Worm (Caenorhabditis elegans) whole organism, L4 larva: ENCODE data around the gene dgtr-1.

ENCODE experiments used
- F49E8.2 ChIP-seq: sonication (generic microtip); optimal IDR thresholded peaks from 2 replicates; lab custom pipeline; 2016; ENCODE audit warnings: missing compliant biosample characterization, mild to moderate bottlenecking, missing genetic modification characterization, borderline replicate concordance
- R02D3.7 ChIP-seq: fragments of 150-350 bp; sonication (generic microtip); optimal IDR thresholded peaks from 3 replicates; lab custom pipeline; 2014; ENCODE audit warnings: missing biosample characterization, missing genetic modification characterization
- T26A8.4 ChIP-seq: fragments of 200-800 bp; sonication (Bioruptor generic); IDR thresholded peaks from 2 replicates; pipeline ENCODE4 v1.3.6; 2022; ENCODE audit warnings: missing genetic modification characterization, missing compliant biosample characterization
- Y105C5A.15 ChIP-seq: fragments of 200-800 bp; sonication (Bioruptor generic); IDR thresholded peaks from 2 replicates; pipeline ENCODE4 v1.3.6; 2022; ENCODE audit warnings: missing genetic modification characterization, missing compliant biosample characterization
- Y5F2A.4 ChIP-seq: fragments of 200-800 bp; sonication (Bioruptor generic); optimal IDR thresholded peaks from 2 replicates; lab custom pipeline; 2018; ENCODE audit warnings: mild to moderate bottlenecking, missing genetic modification characterization, missing compliant biosample characterization
- ZK337.2 ChIP-seq: fragments of 200-800 bp; sonication (Bioruptor generic); IDR thresholded peaks from 2 replicates; pipeline ENCODE4 v1.3.6; 2022; ENCODE audit warnings: missing genetic modification reagents, missing genetic modification characterization, missing compliant biosample characterization
- ama-1 ChIP-seq: fragments of 150-350 bp; optimal IDR thresholded peaks from 2 replicates; lab custom pipeline; 2014; ENCODE audit warnings: inconsistent platforms, mixed read lengths
- arid-1 ChIP-seq: fragments of 200-800 bp; sonication (Bioruptor generic); conservative IDR thresholded peaks from 2 replicates; pipeline ENCODE4 v1.3.6; 2022; ENCODE audit warnings: missing genetic modification reagents, missing genetic modification characterization, missing compliant biosample characterization
- ceh-20 ChIP-seq: fragments of 200-800 bp; sonication (Bioruptor generic); IDR thresholded peaks from 2 replicates; pipeline ENCODE4 v1.3.6; 2022; ENCODE audit warnings: missing genetic modification reagents, missing genetic modification characterization, missing compliant biosample characterization
- ceh-28 ChIP-seq: fragments of 150-350 bp; optimal IDR thresholded peaks from 2 replicates; lab custom pipeline; 2014; ENCODE audit warnings: missing biosample characterization, missing genetic modification reagents, missing genetic modification characterization
- ceh-32 ChIP-seq: sonication (generic microtip); optimal IDR thresholded peaks from 2 replicates; lab custom pipeline; 2016; ENCODE audit warnings: mild to moderate bottlenecking, missing genetic modification characterization, missing compliant biosample characterization; ENCODE audit not compliant: poor library complexity
- ceh-62 ChIP-seq: sonication (generic microtip); optimal IDR thresholded peaks from 2 replicates; lab custom pipeline; 2017; ENCODE audit warnings: missing biosample characterization, missing genetic modification characterization
- daf-16 ChIP-seq, 3 experiments: sonication (generic microtip); optimal IDR thresholded peaks; 2 replicates each; lab custom pipeline; 2016 to 2017; ENCODE audit warnings: missing genetic modification characterization in 3 of 3, missing genetic modification reagents in 3 of 3, mild to moderate bottlenecking in 2 of 3, missing compliant biosample characterization in 2 of 3, missing biosample characterization in 1 of 3, moderate library complexity in 1 of 3
- daf-19 ChIP-seq: fragments of 200-800 bp; sonication (Bioruptor generic); conservative IDR thresholded peaks from 2 replicates; pipeline ENCODE4 v1.3.6; 2022; ENCODE audit warnings: missing genetic modification characterization, missing compliant biosample characterization
- daf-8 ChIP-seq: fragments of 200-800 bp; sonication (Bioruptor generic); IDR thresholded peaks from 2 replicates; pipeline ENCODE4 v1.3.6; 2022; ENCODE audit warnings: missing genetic modification characterization, missing compliant biosample characterization
- dmd-6 ChIP-seq: fragments of 200-800 bp; sonication (Bioruptor generic); IDR thresholded peaks from 2 replicates; pipeline ENCODE4 v1.3.6; 2022; ENCODE audit warnings: missing genetic modification reagents, missing genetic modification characterization, missing compliant biosample characterization
- dmd-8 ChIP-seq: fragments of 200-800 bp; sonication (Bioruptor generic); IDR thresholded peaks from 2 replicates; pipeline ENCODE4 v1.3.6; 2022; ENCODE audit warnings: missing genetic modification characterization, missing compliant biosample characterization
- gei-8 ChIP-seq: fragments of 200-800 bp; sonication (Bioruptor generic); optimal IDR thresholded peaks from 2 replicates; lab custom pipeline; 2018; ENCODE audit warnings: mild to moderate bottlenecking, missing genetic modification characterization, missing compliant biosample characterization
- hlh-11 ChIP-seq: fragments of 200-800 bp; sonication (Bioruptor generic); optimal IDR thresholded peaks from 2 replicates; lab custom pipeline; 2018; ENCODE audit warnings: mild to moderate bottlenecking, missing genetic modification characterization, missing compliant biosample characterization
- lin-39 ChIP-seq: fragments of 150-350 bp; optimal IDR thresholded peaks from 2 replicates; lab custom pipeline; 2014; ENCODE audit warnings: missing biosample characterization, missing genetic modification reagents, missing genetic modification characterization
- madf-5 ChIP-seq, 2 experiments: fragments of 200-800 bp; sonication (Bioruptor generic); IDR thresholded peaks; 2 replicates each; pipeline ENCODE4 v1.3.6; 2022; ENCODE audit warnings: missing compliant biosample characterization in 2 of 2, missing genetic modification characterization in 2 of 2
- madf-9 ChIP-seq: fragments of 200-800 bp; sonication (Bioruptor generic); conservative IDR thresholded peaks from 2 replicates; pipeline ENCODE4 v1.3.6; 2022; ENCODE audit warnings: missing genetic modification reagents, missing genetic modification characterization, missing compliant biosample characterization
- mes-2 ChIP-seq: sonication (generic microtip); optimal IDR thresholded peaks from 2 replicates; lab custom pipeline; 2016; ENCODE audit warnings: missing genotype, mild to moderate bottlenecking, missing genetic modification characterization, missing compliant biosample characterization; ENCODE audit not compliant: poor library complexity, severe bottlenecking
- mxl-2 ChIP-seq: fragments of 200-800 bp; sonication (Bioruptor generic); conservative IDR thresholded peaks from 2 replicates; pipeline ENCODE4 v1.3.6; 2022; ENCODE audit warnings: missing genetic modification reagents, missing genetic modification characterization, missing compliant biosample characterization
- nhr-102 ChIP-seq: sonication (generic microtip); optimal IDR thresholded peaks from 2 replicates; lab custom pipeline; 2016; ENCODE audit warnings: mild to moderate bottlenecking, missing genetic modification characterization, moderate library complexity, missing compliant biosample characterization
- nhr-25 ChIP-seq: sonication (generic microtip); optimal IDR thresholded peaks from 2 replicates; lab custom pipeline; 2017; ENCODE audit warnings: missing genetic modification characterization, mild to moderate bottlenecking, missing compliant biosample characterization, antibody characterized with exemption, moderate library complexity, borderline replicate concordance; ENCODE audit not compliant: insufficient read depth
- nhr-28 ChIP-seq: fragments of 150-350 bp; optimal IDR thresholded peaks from 2 replicates; lab custom pipeline; 2014; ENCODE audit warnings: missing biosample characterization, missing genetic modification characterization
- nhr-48 ChIP-seq: sonication (generic microtip); optimal IDR thresholded peaks from 2 replicates; lab custom pipeline; 2016; ENCODE audit warnings: mild to moderate bottlenecking, missing genetic modification characterization, missing compliant biosample characterization
- nhr-6 ChIP-seq: fragments of 150-350 bp; optimal IDR thresholded peaks from 2 replicates; lab custom pipeline; 2014; ENCODE audit warnings: missing biosample characterization, missing genetic modification characterization
- nhr-77 ChIP-seq: fragments of 150-350 bp; optimal IDR thresholded peaks from 2 replicates; lab custom pipeline; 2014; ENCODE audit warnings: missing biosample characterization, missing genetic modification characterization
- pha-4 ChIP-seq, 2 experiments: fragments of 150-350 bp in 1 of 2; fragments of 200-800 bp in 1 of 2; sonication (Bioruptor generic) in 1 of 2; IDR thresholded peaks in 1 of 2; optimal IDR thresholded peaks in 1 of 2; 2 replicates each; pipeline versions ENCODE4 v1.3.6 to Lab custom; 2014 to 2022; ENCODE audit warnings: missing genetic modification characterization in 2 of 2, missing genetic modification reagents in 2 of 2, missing biosample characterization in 1 of 2, missing compliant biosample characterization in 1 of 2
- rbr-2 ChIP-seq: sonication (generic microtip); optimal IDR thresholded peaks from 2 replicates; lab custom pipeline; 2016; ENCODE audit warnings: missing genotype, missing genetic modification characterization, missing compliant biosample characterization
- saeg-2 ChIP-seq: fragments of 200-800 bp; sonication (Bioruptor generic); IDR thresholded peaks from 2 replicates; pipeline ENCODE4 v1.3.6; 2022; ENCODE audit warnings: missing genetic modification reagents, missing genetic modification characterization, missing compliant biosample characterization
- sdz-12 ChIP-seq: fragments of 200-800 bp; sonication (Bioruptor generic); optimal IDR thresholded peaks from 2 replicates; lab custom pipeline; 2018; ENCODE audit warnings: mild to moderate bottlenecking, missing genetic modification characterization, missing compliant biosample characterization
- set-16 ChIP-seq: fragments of 200-800 bp; sonication (Bioruptor generic); IDR thresholded peaks from 2 replicates; pipeline ENCODE4 v1.3.6; 2022; ENCODE audit warnings: missing genetic modification reagents, missing genetic modification characterization, missing compliant biosample characterization
- snpc-4 ChIP-seq: fragments of 150-350 bp; optimal IDR thresholded peaks from 2 replicates; lab custom pipeline; 2014; ENCODE audit warnings: missing biosample characterization, missing genetic modification characterization
- spr-1 ChIP-seq: sonication (generic microtip); optimal IDR thresholded peaks from 2 replicates; lab custom pipeline; 2016; ENCODE audit warnings: mild to moderate bottlenecking, missing genetic modification characterization, missing compliant biosample characterization
- spr-3 ChIP-seq: fragments of 200-800 bp; sonication (Bioruptor generic); optimal IDR thresholded peaks from 2 replicates; lab custom pipeline; 2018; ENCODE audit warnings: mild to moderate bottlenecking, missing genetic modification characterization, missing compliant biosample characterization
- tag-97 ChIP-seq: fragments of 200-800 bp; sonication (Bioruptor generic); IDR thresholded peaks from 2 replicates; pipeline ENCODE4 v1.3.6; 2022; ENCODE audit warnings: missing genetic modification characterization, missing compliant biosample characterization
- unc-62 ChIP-seq, 3 experiments: fragments of 150-350 bp in 1 of 3; sonication (generic microtip); optimal IDR thresholded peaks in 2 of 3; peaks in 1 of 3; 1 replicate in 1 of 3; 2 replicates in 2 of 3; lab custom pipeline; 2014 to 2017; ENCODE audit warnings: missing biosample characterization in 3 of 3, missing genetic modification characterization in 3 of 3, missing genetic modification reagents in 3 of 3, missing genotype in 1 of 3
- zag-1 ChIP-seq: fragments of 150-350 bp; optimal IDR thresholded peaks from 2 replicates; lab custom pipeline; 2014; ENCODE audit warnings: missing biosample characterization, missing genetic modification characterization
- zip-2 ChIP-seq: fragments of 150-350 bp; optimal IDR thresholded peaks from 2 replicates; lab custom pipeline; 2014; ENCODE audit warnings: missing biosample characterization, missing genetic modification characterization
- ztf-7 ChIP-seq: fragments of 150-350 bp; optimal IDR thresholded peaks from 2 replicates; lab custom pipeline; 2014; ENCODE audit warnings: missing biosample characterization, missing genetic modification characterization

Gene dgtr-1

ce11 chrV:6514887-6515324, 18.0 kb downstream of the dgtr-1 start, which contains the start of gene dpy-11 (continued):
- no peak for TF ChIP-seq F49E8.2 (tag; lab: Kevin White, UChicago)
- TF ChIP-seq nhr-25 (tag; lab: Kevin White, UChicago) = peak; percentile 55
- no peak for TF ChIP-seq lin-39
- peak; percentile 59; the same call in 1 of the 2 replicates for TF ChIP-seq madf-9 (GFP tag; lab: Robert Waterston, UW)
- TF ChIP-seq nhr-77 (tag; lab: Kevin White, UChicago) = peak; percentile 39
- no peak for TF ChIP-seq daf-19 (GFP tag; lab: Robert Waterston, UW)
- no peak for TF ChIP-seq rbr-2
- TF ChIP-seq ama-1 (lab: Kevin White, UChicago) = peak; percentile 98
- TF ChIP-seq zip-2 (tag; lab: Kevin White, UChicago) = no peak
- TF ChIP-seq madf-5 (GFP tag; IDR thresholded peaks at IDR 0.05; lab: Robert Waterston, UW) = no peak
- TF ChIP-seq pha-4 (GFP tag; IDR thresholded peaks at IDR 0.05; lab: Robert Waterston, UW) = no peak
- no peak for TF ChIP-seq pha-4 (tag; optimal IDR thresholded peaks at IDR 0.05; lab: Kevin White, UChicago)
- no peak for TF ChIP-seq ceh-20
- 0 out of 2 replicates have a peak, but pooled peaks have one; percentile 46 for TF ChIP-seq Y105C5A.15 (GFP tag; lab: Robert Waterston, UW)
- peak; percentile 79 for TF ChIP-seq hlh-11 (tag; lab: Kevin White, UChicago)
- TF ChIP-seq daf-8 (GFP tag; lab: Robert Waterston, UW) = no peak
- no peak for TF ChIP-seq ceh-62 (tag; lab: Kevin White, UChicago)
- TF ChIP-seq snpc-4 (tag; lab: Kevin White, UChicago) = no peak

ce11 chrV:6515344-6515743, 18.4 kb downstream of the dgtr-1 start:
- TF ChIP-seq madf-9 (GFP tag; lab: Robert Waterston, UW) (0 out of 2 replicates have a peak, but pooled peaks have one; percentile 2), dmd-6 (GFP tag; lab: Robert Waterston, UW) (peak; percentile 12; the same call in 1 of the 2 replicates), Y105C5A.15 (GFP tag; lab: Robert Waterston, UW) (no peak), zag-1 (tag; lab: Kevin White, UChicago) (no peak)

- TF ChIP-seq spr-1 (tag; lab: Kevin White, UChicago) (no peak), ZK337.2 (GFP tag; lab: Robert Waterston, UW) (no peak), sdz-12 (no peak), mxl-2 (no peak), madf-5 (GFP tag; IDR thresholded peaks at IDR 0.05; lab: Robert Waterston, UW) (no peak), set-16 (GFP tag; lab: Robert Waterston, UW) (no peak), nhr-6 (tag; lab: Kevin White, UChicago) (no peak), gei-8 (no peak), ceh-28 (peak; percentile 14), R02D3.7 (tag; lab: Kevin White, UChicago) (no peak), mes-2 (peak; percentile 9), nhr-102 (no peak), daf-16 (GFP tag; optimal IDR thresholded peaks at IDR 0.05; lab: Kevin White, UChicago) (no peak), daf-16 (tag; optimal IDR thresholded peaks at IDR 0.05; lab: Kevin White, UChicago) (peak; percentile 46), unc-62 (GFP tag; optimal IDR thresholded peaks at IDR 0.05 in 1 of 2; lab: Kevin White, UChicago) (peak in 1 of 2 experiments; percentile 97), unc-62 (tag; optimal IDR thresholded peaks at IDR 0.05; lab: Kevin White, UChicago) (no peak), ztf-7 (no peak), Y5F2A.4 (no peak), pha-4 (GFP tag; IDR thresholded peaks at IDR 0.05; lab: Robert Waterston, UW) (no peak), pha-4 (tag; optimal IDR thresholded peaks at IDR 0.05; lab: Kevin White, UChicago) (no peak), arid-1 (GFP tag; lab: Robert Waterston, UW) (no peak), spr-3 (GFP tag; lab: Kevin White, UChicago) (no peak), daf-19 (GFP tag; lab: Robert Waterston, UW) (no peak), daf-8 (GFP tag; lab: Robert Waterston, UW) (no peak), T26A8.4 (GFP tag; lab: Robert Waterston, UW) (no peak), ceh-32 (tag; lab: Kevin White, UChicago) (no peak), saeg-2 (GFP tag; lab: Robert Waterston, UW) (no peak), nhr-28 (tag; lab: Kevin White, UChicago) (peak; percentile 33), nhr-48 (tag; lab: Kevin White, UChicago) (no peak), dmd-8 (GFP tag; lab: Robert Waterston, UW) (no peak), tag-97 (GFP tag; lab: Robert Waterston, UW) (no peak), snpc-4 (tag; lab: Kevin White, UChicago) (no peak)
Observed at ce11 chrV:6516491-6517304, 19.8 kb downstream of the dgtr-1 start, which contains the start of gene mdh-1. Gene mdh-1 (minus strand): TSS chrV:6516526.
